Worm (Caenorhabditis elegans) whole organism, L4 larva: ENCODE measurements around the gene F54D12.10.

ENCODE experiments used
- F10B5.3 ChIP-seq: sonication (generic microtip); optimal IDR thresholded peaks from 2 replicates; lab custom pipeline; 2016; ENCODE audit warnings: mild to moderate bottlenecking, missing genetic modification characterization, missing compliant biosample characterization
- F37D6.2 ChIP-seq: sonication (generic microtip); optimal IDR thresholded peaks from 2 replicates; lab custom pipeline; 2016; ENCODE audit warnings: mild to moderate bottlenecking, missing genetic modification characterization, missing compliant biosample characterization
- F49E8.2 ChIP-seq: sonication (generic microtip); optimal IDR thresholded peaks from 2 replicates; lab custom pipeline; 2016; ENCODE audit warnings: missing compliant biosample characterization, mild to moderate bottlenecking, missing genetic modification characterization, borderline replicate concordance
- R02D3.7 ChIP-seq: fragments of 150-350 bp; sonication (generic microtip); optimal IDR thresholded peaks from 3 replicates; lab custom pipeline; 2014; ENCODE audit warnings: missing biosample characterization, missing genetic modification characterization
- T20F7.1 ChIP-seq: fragments of 200-800 bp; sonication (Bioruptor generic); optimal IDR thresholded peaks from 2 replicates; lab custom pipeline; 2018; ENCODE audit warnings: mild to moderate bottlenecking, missing genetic modification characterization, missing compliant biosample characterization
- Y5F2A.4 ChIP-seq: fragments of 200-800 bp; sonication (Bioruptor generic); optimal IDR thresholded peaks from 2 replicates; lab custom pipeline; 2018; ENCODE audit warnings: mild to moderate bottlenecking, missing genetic modification characterization, missing compliant biosample characterization
- ZK337.2 ChIP-seq: fragments of 200-800 bp; sonication (Bioruptor generic); IDR thresholded peaks from 2 replicates; pipeline ENCODE4 v1.3.6; 2022; ENCODE audit warnings: missing genetic modification reagents, missing genetic modification characterization, missing compliant biosample characterization
- aha-1 ChIP-seq: fragments of 150-350 bp; peaks from one replicate; lab custom pipeline; 2014; ENCODE audit warnings: missing biosample characterization, missing genetic modification characterization
- attf-4 ChIP-seq: sonication (generic microtip); optimal IDR thresholded peaks from 3 replicates; lab custom pipeline; 2017; ENCODE audit warnings: missing biosample characterization, missing genetic modification characterization
- ceh-62 ChIP-seq: sonication (generic microtip); optimal IDR thresholded peaks from 2 replicates; lab custom pipeline; 2017; ENCODE audit warnings: missing biosample characterization, missing genetic modification characterization
- ces-1 ChIP-seq: fragments of 150-350 bp; sonication (generic microtip); optimal IDR thresholded peaks from 4 replicates; lab custom pipeline; 2014; ENCODE audit warnings: missing biosample characterization, missing genetic modification reagents, missing genetic modification characterization
- cey-2 ChIP-seq: sonication (generic microtip); optimal IDR thresholded peaks from 3 replicates; lab custom pipeline; 2017; ENCODE audit warnings: missing genetic modification characterization, mild to moderate bottlenecking, missing compliant biosample characterization, antibody characterized with exemption, borderline replicate concordance; ENCODE audit not compliant: insufficient read depth
- daf-16 ChIP-seq, 3 experiments: sonication (generic microtip); optimal IDR thresholded peaks; 2 replicates each; lab custom pipeline; 2016 to 2017; ENCODE audit warnings: missing genetic modification characterization in 3 of 3, missing genetic modification reagents in 3 of 3, mild to moderate bottlenecking in 2 of 3, missing compliant biosample characterization in 2 of 3, missing biosample characterization in 1 of 3, moderate library complexity in 1 of 3
- dmd-6 ChIP-seq: fragments of 200-800 bp; sonication (Bioruptor generic); IDR thresholded peaks from 2 replicates; pipeline ENCODE4 v1.3.6; 2022; ENCODE audit warnings: missing genetic modification reagents, missing genetic modification characterization, missing compliant biosample characterization
- dmd-9 ChIP-seq: fragments of 200-800 bp; sonication (Bioruptor generic); IDR thresholded peaks from 2 replicates; pipeline ENCODE4 v1.3.6; 2022; ENCODE audit warnings: missing genetic modification reagents, missing genetic modification characterization, missing compliant biosample characterization
- dpl-1 ChIP-seq: fragments of 150-350 bp; optimal IDR thresholded peaks from 2 replicates; lab custom pipeline; 2014; ENCODE audit warnings: missing biosample characterization, missing genetic modification reagents, missing genetic modification characterization
- egl-43 ChIP-seq: fragments of 200-800 bp; sonication (Bioruptor generic); IDR thresholded peaks from 2 replicates; pipeline ENCODE4 v1.3.6; 2022; ENCODE audit warnings: missing genetic modification reagents, missing genetic modification characterization, missing compliant biosample characterization
- fos-1 ChIP-seq: fragments of 150-350 bp; optimal IDR thresholded peaks from 2 replicates; lab custom pipeline; 2014; ENCODE audit warnings: missing biosample characterization, missing genetic modification characterization
- lin-1 ChIP-seq: fragments of 200-800 bp; sonication (Bioruptor generic); IDR thresholded peaks from 2 replicates; pipeline ENCODE4 v1.3.6; 2022; ENCODE audit warnings: missing genetic modification reagents, missing genetic modification characterization, missing compliant biosample characterization
- lin-15B ChIP-seq: fragments of 150-350 bp; sonication (generic microtip); optimal IDR thresholded peaks from 3 replicates; lab custom pipeline; 2014; ENCODE audit warnings: missing biosample characterization, missing genetic modification characterization
- lin-38 ChIP-seq: fragments of 200-800 bp; sonication (Bioruptor generic); IDR thresholded peaks from 2 replicates; pipeline ENCODE4 v1.3.6; 2022; ENCODE audit warnings: missing genetic modification reagents, missing genetic modification characterization, missing compliant biosample characterization
- lin-39 ChIP-seq: fragments of 150-350 bp; optimal IDR thresholded peaks from 2 replicates; lab custom pipeline; 2014; ENCODE audit warnings: missing biosample characterization, missing genetic modification reagents, missing genetic modification characterization
- lsy-2 ChIP-seq, 2 experiments: fragments of 150-350 bp in 1 of 2; sonication (generic microtip) in 1 of 2; optimal IDR thresholded peaks; 2 replicates each; lab custom pipeline; 2014 to 2017; ENCODE audit warnings: missing biosample characterization in 2 of 2, missing genetic modification characterization in 2 of 2
- mdl-1 ChIP-seq, 2 experiments: fragments of 150-350 bp in 1 of 2; sonication (generic microtip) in 1 of 2; optimal IDR thresholded peaks; 2 replicates each; lab custom pipeline; 2014 to 2017; ENCODE audit warnings: missing biosample characterization in 2 of 2, missing genetic modification characterization in 2 of 2
- mes-2 ChIP-seq: sonication (generic microtip); optimal IDR thresholded peaks from 2 replicates; lab custom pipeline; 2016; ENCODE audit warnings: missing genotype, mild to moderate bottlenecking, missing genetic modification characterization, missing compliant biosample characterization; ENCODE audit not compliant: poor library complexity, severe bottlenecking
- mxl-2 ChIP-seq: fragments of 200-800 bp; sonication (Bioruptor generic); conservative IDR thresholded peaks from 2 replicates; pipeline ENCODE4 v1.3.6; 2022; ENCODE audit warnings: missing genetic modification reagents, missing genetic modification characterization, missing compliant biosample characterization
- nhr-10 ChIP-seq: fragments of 150-350 bp; optimal IDR thresholded peaks from 2 replicates; lab custom pipeline; 2014; ENCODE audit warnings: missing biosample characterization, missing genetic modification characterization
- nhr-237 ChIP-seq: sonication (generic microtip); optimal IDR thresholded peaks from 2 replicates; lab custom pipeline; 2017; ENCODE audit warnings: missing biosample characterization, missing genetic modification characterization
- nhr-28 ChIP-seq: fragments of 150-350 bp; optimal IDR thresholded peaks from 2 replicates; lab custom pipeline; 2014; ENCODE audit warnings: missing biosample characterization, missing genetic modification characterization
- nhr-42 ChIP-seq: fragments of 200-800 bp; sonication (Bioruptor generic); IDR thresholded peaks from 2 replicates; pipeline ENCODE4 v1.3.6; 2022; ENCODE audit warnings: missing genetic modification characterization, missing compliant biosample characterization
- nhr-6 ChIP-seq: fragments of 150-350 bp; optimal IDR thresholded peaks from 2 replicates; lab custom pipeline; 2014; ENCODE audit warnings: missing biosample characterization, missing genetic modification characterization
- nhr-76 ChIP-seq: fragments of 150-350 bp; optimal IDR thresholded peaks from 2 replicates; lab custom pipeline; 2014; ENCODE audit warnings: missing biosample characterization, missing genetic modification characterization
- pha-4 ChIP-seq, 2 experiments: fragments of 150-350 bp in 1 of 2; fragments of 200-800 bp in 1 of 2; sonication (Bioruptor generic) in 1 of 2; IDR thresholded peaks in 1 of 2; optimal IDR thresholded peaks in 1 of 2; 2 replicates each; pipeline versions ENCODE4 v1.3.6 to Lab custom; 2014 to 2022; ENCODE audit warnings: missing genetic modification characterization in 2 of 2, missing genetic modification reagents in 2 of 2, missing biosample characterization in 1 of 2, missing compliant biosample characterization in 1 of 2
- php-3 ChIP-seq: fragments of 200-800 bp; sonication (Bioruptor generic); IDR thresholded peaks from 2 replicates; pipeline ENCODE4 v1.3.6; 2022; ENCODE audit warnings: missing genetic modification reagents, missing genetic modification characterization, missing compliant biosample characterization
- rbr-2 ChIP-seq: sonication (generic microtip); optimal IDR thresholded peaks from 2 replicates; lab custom pipeline; 2016; ENCODE audit warnings: missing genotype, missing genetic modification characterization, missing compliant biosample characterization
- spr-1 ChIP-seq: sonication (generic microtip); optimal IDR thresholded peaks from 2 replicates; lab custom pipeline; 2016; ENCODE audit warnings: mild to moderate bottlenecking, missing genetic modification characterization, missing compliant biosample characterization
- tag-97 ChIP-seq: fragments of 200-800 bp; sonication (Bioruptor generic); IDR thresholded peaks from 2 replicates; pipeline ENCODE4 v1.3.6; 2022; ENCODE audit warnings: missing genetic modification characterization, missing compliant biosample characterization

Gene F54D12.10

ce11 chrII:1402167-1402619, 24.0 kb upstream of the F54D12.10 start, which contains the start of gene Y51H7C.7 (continued):
- no peak for TF ChIP-seq daf-16 (GFP tag; optimal IDR thresholded peaks at IDR 0.05; lab: Kevin White, UChicago)
- TF ChIP-seq daf-16 (tag; optimal IDR thresholded peaks at IDR 0.05; lab: Kevin White, UChicago) = no peak
- peak; percentile 51 for TF ChIP-seq rbr-2 (tag; lab: Kevin White, UChicago)
- peak; percentile 27; the same call in 1 of the 2 replicates for TF ChIP-seq dmd-6 (GFP tag; lab: Robert Waterston, UW)
- TF ChIP-seq dmd-9 (GFP tag; lab: Robert Waterston, UW) = no peak
- TF ChIP-seq F37D6.2 (tag; lab: Kevin White, UChicago) = peak; percentile 44
- TF ChIP-seq aha-1 (tag; lab: Kevin White, UChicago) = no peak
- no peak for TF ChIP-seq lin-15B (tag; lab: Kevin White, UChicago)
- peak; percentile 39 for TF ChIP-seq spr-1 (tag; lab: Kevin White, UChicago)
- no peak for TF ChIP-seq mxl-2
- TF ChIP-seq T20F7.1 = no peak
- TF ChIP-seq egl-43 (GFP tag; lab: Robert Waterston, UW) = no peak
- no peak for TF ChIP-seq ZK337.2 (GFP tag; lab: Robert Waterston, UW)
- TF ChIP-seq Y5F2A.4 (GFP tag; lab: Kevin White, UChicago) = no peak
- TF ChIP-seq lin-1 = no peak
- TF ChIP-seq php-3 = no peak
- no peak for TF ChIP-seq lin-38 (GFP tag; lab: Robert Waterston, UW)

DNA sequence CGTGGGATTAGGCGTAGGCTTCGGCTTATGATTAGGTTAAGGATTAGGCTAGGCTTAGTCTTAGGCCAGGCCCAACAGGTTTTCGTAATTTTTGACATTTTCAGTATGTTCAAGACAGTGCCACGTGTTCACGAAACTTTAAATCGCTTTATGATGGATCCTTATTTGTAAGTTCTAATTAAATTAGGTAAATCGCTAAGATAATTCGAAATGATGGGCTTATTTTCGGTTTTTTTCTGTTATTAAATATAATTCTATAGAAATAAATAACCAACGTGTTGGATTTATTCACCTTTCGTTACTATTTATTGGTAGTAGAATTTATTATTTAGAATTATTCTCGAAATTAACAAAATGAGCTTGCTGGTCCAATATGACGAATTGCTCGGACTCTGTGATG, 23.3 kb upstream of the F54D12.10 start, which contains the start of gene Y51H7C.8:
Gene Y51H7C.8, plus strand, starts transcription at position 301 of the 400 bp plus-strand sequence.
- TF ChIP-seq nhr-76 (no peak), ces-1 (GFP tag; lab: Kevin White, UChicago) (no peak), dpl-1 (GFP tag; lab: Kevin White, UChicago) (no peak), T20F7.1 (no peak), nhr-28 (tag; lab: Kevin White, UChicago) (no peak), F10B5.3 (tag; lab: Kevin White, UChicago) (no peak), F49E8.2 (no peak), fos-1 (no peak), pha-4 (GFP tag; IDR thresholded peaks at IDR 0.05; lab: Robert Waterston, UW) (no peak), pha-4 (tag; optimal IDR thresholded peaks at IDR 0.05; lab: Kevin White, UChicago) (no peak), mdl-1 (tag; optimal IDR thresholded peaks at IDR 0.05; lab: Kevin White, UChicago) (no peak), nhr-42 (no peak), mes-2 (no peak), nhr-6 (tag; lab: Kevin White, UChicago) (no peak), cey-2 (tag; lab: Kevin White, UChicago) (no peak), ceh-62 (no peak), nhr-237 (tag; lab: Kevin White, UChicago) (no peak), lsy-2 (tag; optimal IDR thresholded peaks at IDR 0.05; lab: Kevin White, UChicago) (no peak), spr-1 (tag; lab: Kevin White, UChicago) (no peak), nhr-10 (tag; lab: Kevin White, UChicago) (no peak)

DNA sequence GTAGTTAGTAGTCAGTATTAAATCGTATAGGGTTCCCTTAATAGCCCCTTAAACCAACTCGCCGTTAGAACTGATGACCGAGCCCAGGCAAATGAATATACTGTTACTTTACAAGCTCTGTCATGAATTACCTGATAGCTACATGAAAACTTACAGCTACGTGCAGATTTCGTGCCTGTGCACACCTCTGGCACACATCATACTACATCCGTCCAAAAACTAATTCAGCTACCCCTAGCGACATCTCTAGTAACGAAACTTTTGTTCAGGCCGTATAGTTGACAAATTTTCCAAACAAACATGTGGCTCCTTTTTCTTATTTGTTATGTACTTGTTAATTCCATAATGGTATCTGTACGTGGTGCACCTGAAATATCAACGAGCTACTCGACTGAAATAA, 21.9 kb upstream of the F54D12.10 start, which contains the start of gene F54D12.1:
Gene F54D12.1, plus strand, starts transcription at position 301 of the 400 bp plus-strand sequence.
- TF ChIP-seq R02D3.7 (tag; lab: Kevin White, UChicago) (no peak), tag-97 (GFP tag; lab: Robert Waterston, UW) (no peak), attf-4 (tag; lab: Kevin White, UChicago) (no peak), lin-39 (no peak)
